Worm (Caenorhabditis elegans) whole organism, L1 larva: ENCODE data around the gene srx-120.

Experiments used
- ceh-88 ChIP-seq: fragments of 200-800 bp; sonication (Bioruptor generic); IDR thresholded peaks from 2 replicates; pipeline ENCODE4 v1.3.6; 2022; ENCODE audit warnings: missing genetic modification characterization, missing compliant biosample characterization
- dsc-1 ChIP-seq: sonication (generic microtip); optimal IDR thresholded peaks from 2 replicates; lab custom pipeline; 2016; ENCODE audit warnings: mild to moderate bottlenecking, missing genetic modification characterization, missing compliant biosample characterization
- ets-5 ChIP-seq: fragments of 200-800 bp; sonication (Bioruptor generic); IDR thresholded peaks from 2 replicates; pipeline ENCODE4 v1.3.6; 2022; ENCODE audit warnings: missing genetic modification characterization, missing compliant biosample characterization
- fkh-10 ChIP-seq: sonication (generic microtip); optimal IDR thresholded peaks from 2 replicates; lab custom pipeline; 2017; ENCODE audit warnings: missing biosample characterization, missing genetic modification reagents, missing genetic modification characterization
- lin-35 ChIP-seq, 2 experiments: fragments of 150-350 bp; optimal IDR thresholded peaks; 2 replicates each; lab custom pipeline; 2014; ENCODE audit warnings: missing biosample characterization in 2 of 2, missing genetic modification characterization in 2 of 2, missing genetic modification reagents in 2 of 2
- lin-39 ChIP-seq: fragments of 150-350 bp; optimal IDR thresholded peaks from 2 replicates; lab custom pipeline; 2014; ENCODE audit warnings: missing biosample characterization, missing genetic modification reagents, missing genetic modification characterization
- lir-3 ChIP-seq: sonication (generic microtip); optimal IDR thresholded peaks from 2 replicates; lab custom pipeline; 2016; ENCODE audit warnings: mild to moderate bottlenecking, missing genetic modification characterization, moderate library complexity, missing compliant biosample characterization; ENCODE audit not compliant: poor library complexity
- mdl-1 ChIP-seq, 2 experiments: fragments of 150-350 bp; optimal IDR thresholded peaks; 2 replicates each; lab custom pipeline; 2014 to 2017; ENCODE audit warnings: missing biosample characterization in 2 of 2, missing genetic modification characterization in 2 of 2, inconsistent platforms in 1 of 2
- mef-2 ChIP-seq: fragments of 150-350 bp; optimal IDR thresholded peaks from 2 replicates; lab custom pipeline; 2014; ENCODE audit warnings: missing biosample characterization, missing genetic modification characterization
- nhr-77 ChIP-seq: fragments of 150-350 bp; optimal IDR thresholded peaks from 2 replicates; lab custom pipeline; 2014; ENCODE audit warnings: missing biosample characterization, missing genetic modification characterization
- pag-3 ChIP-seq: sonication (generic microtip); optimal IDR thresholded peaks from 2 replicates; lab custom pipeline; 2017; ENCODE audit warnings: missing genetic modification characterization, mild to moderate bottlenecking, missing compliant biosample characterization, antibody characterized with exemption, borderline replicate concordance; ENCODE audit not compliant: insufficient read depth
- skn-1 ChIP-seq: fragments of 150-350 bp; optimal IDR thresholded peaks from 2 replicates; lab custom pipeline; 2014; ENCODE audit warnings: missing biosample characterization, missing genetic modification characterization
- unc-62 ChIP-seq: fragments of 150-350 bp; optimal IDR thresholded peaks from 2 replicates; lab custom pipeline; 2014; ENCODE audit warnings: missing biosample characterization, missing genetic modification reagents, missing genetic modification characterization
- zag-1 ChIP-seq: fragments of 150-350 bp; optimal IDR thresholded peaks from 2 replicates; lab custom pipeline; 2014; ENCODE audit warnings: missing biosample characterization, missing genetic modification characterization

ce11 chrII:12546413-12546812 lies 15.4 kb downstream of the srx-120 start, which contains the start of the genes F49C5.5 and F49C5.10:
- TF ChIP-seq mdl-1 (tag; optimal IDR thresholded peaks at IDR 0.05; lab: Kevin White, UChicago) (no peak), lin-35 (GFP tag; optimal IDR thresholded peaks at IDR 0.05; lab: Kevin White, UChicago) (no peak), lin-39 (no peak), skn-1 (no peak), zag-1 (tag; lab: Kevin White, UChicago) (no peak), lir-3 (tag; lab: Kevin White, UChicago) (no peak), ets-5 (GFP tag; lab: Robert Waterston, UW) (no peak), ceh-88 (GFP tag; lab: Robert Waterston, UW) (no peak), unc-62 (GFP tag; lab: Kevin White, UChicago) (no peak), dsc-1 (tag; lab: Kevin White, UChicago) (no peak), mef-2 (no peak), nhr-77 (no peak), fkh-10 (GFP tag; lab: Kevin White, UChicago) (no peak), pag-3 (tag; lab: Kevin White, UChicago) (no peak)
